Fruit fly (Drosophila melanogaster) whole organism, embryonic: ENCODE measurements around the gene CG12477.

ENCODE experiments used
- CG10543 ChIP-seq: fragments of 200-800 bp; sonication (Bioruptor generic); optimal IDR thresholded peaks from 3 replicates; lab custom pipeline; 2017; ENCODE audit warnings: missing biosample characterization, mild to moderate bottlenecking, missing genetic modification characterization, moderate library complexity
- CG12155 ChIP-seq: fragments of 200-800 bp; sonication (Bioruptor generic); optimal IDR thresholded peaks from 3 replicates; lab custom pipeline; 2016; ENCODE audit warnings: missing biosample characterization, missing genetic modification characterization
- CG12744 ChIP-seq: fragments of 200-800 bp; sonication (Bioruptor generic); optimal IDR thresholded peaks from 2 replicates; lab custom pipeline; 2016; ENCODE audit warnings: missing biosample characterization, missing genetic modification characterization
- CG14014 ChIP-seq: fragments of 200-800 bp; sonication (Bioruptor generic); IDR thresholded peaks from 2 replicates; pipeline ENCODE4 v1.3.6; 2022; ENCODE audit warnings: missing biosample characterization, missing genetic modification characterization
- CG1529 ChIP-seq: fragments of 200-800 bp; sonication (Bioruptor generic); optimal IDR thresholded peaks from 3 replicates; lab custom pipeline; 2018; ENCODE audit warnings: missing biosample characterization, missing genetic modification characterization
- CG15514 ChIP-seq: fragments of 200-800 bp; sonication (Bioruptor generic); optimal IDR thresholded peaks from 3 replicates; lab custom pipeline; 2017; ENCODE audit warnings: missing biosample characterization, missing genetic modification characterization, mild to moderate bottlenecking, moderate library complexity, missing genetic modification reagents
- CG17829 ChIP-seq: fragments of 200-800 bp; optimal IDR thresholded peaks from 2 replicates; lab custom pipeline; 2019; ENCODE audit warnings: missing biosample characterization, mild to moderate bottlenecking, missing genetic modification characterization, moderate library complexity
- CG1792 ChIP-seq: fragments of 200-800 bp; sonication (Bioruptor generic); optimal IDR thresholded peaks from 2 replicates; lab custom pipeline; 2016; ENCODE audit warnings: missing biosample characterization, missing genetic modification characterization
- CG2120 ChIP-seq: fragments of 200-800 bp; sonication (Bioruptor generic); optimal IDR thresholded peaks from 3 replicates; lab custom pipeline; 2016; ENCODE audit warnings: missing biosample characterization, missing genetic modification characterization
- CG31365 ChIP-seq: fragments of 200-800 bp; sonication (Bioruptor generic); optimal IDR thresholded peaks from 2 replicates; lab custom pipeline; 2018; ENCODE audit warnings: missing biosample characterization, mild to moderate bottlenecking, missing genetic modification characterization
- CG31441 ChIP-seq: fragments of 200-800 bp; sonication (Bioruptor generic); IDR thresholded peaks from 2 replicates; pipeline ENCODE4 v1.3.6; 2022; ENCODE audit warnings: missing biosample characterization, missing genetic modification characterization
- CG3163 ChIP-seq: fragments of 200-800 bp; sonication (Bioruptor generic); optimal IDR thresholded peaks from 3 replicates; lab custom pipeline; 2016; ENCODE audit warnings: missing biosample characterization, missing genetic modification characterization
- CG32772 ChIP-seq: fragments of 200-800 bp; sonication (Bioruptor generic); IDR thresholded peaks from 2 replicates; pipeline ENCODE4 v1.3.6; 2022; ENCODE audit warnings: missing biosample characterization, missing genetic modification characterization
- CG5953 ChIP-seq: fragments of 200-800 bp; sonication (Bioruptor generic); IDR thresholded peaks from 2 replicates; pipeline ENCODE4 v1.3.6; 2022; ENCODE audit warnings: missing biosample characterization, missing genetic modification characterization
- CG6689 ChIP-seq: fragments of 200-800 bp; sonication (Bioruptor generic); IDR thresholded peaks from 2 replicates; pipeline ENCODE4 v1.3.6; 2022; ENCODE audit warnings: missing biosample characterization, missing genetic modification characterization
- CG7271 ChIP-seq: fragments of 200-800 bp; sonication (Bioruptor generic); optimal IDR thresholded peaks from 2 replicates; lab custom pipeline; 2018; ENCODE audit warnings: missing biosample characterization, mild to moderate bottlenecking, missing genetic modification characterization, moderate library complexity
- CG8089 ChIP-seq: fragments of 200-800 bp; sonication (Bioruptor generic); optimal IDR thresholded peaks from 3 replicates; lab custom pipeline; 2016; ENCODE audit warnings: missing biosample characterization, missing genetic modification characterization
- CG8359 ChIP-seq: fragments of 200-800 bp; sonication (Bioruptor generic); optimal IDR thresholded peaks from 2 replicates; lab custom pipeline; 2017; ENCODE audit warnings: missing biosample characterization, mild to moderate bottlenecking, missing genetic modification characterization, borderline replicate concordance
- CG9437 ChIP-seq: fragments of 200-800 bp; sonication (Bioruptor generic); optimal IDR thresholded peaks from 2 replicates; lab custom pipeline; 2018; ENCODE audit warnings: missing biosample characterization, mild to moderate bottlenecking, missing genetic modification characterization
- D19A ChIP-seq: fragments of 200-800 bp; optimal IDR thresholded peaks from 3 replicates; lab custom pipeline; 2019; ENCODE audit warnings: missing biosample characterization, mild to moderate bottlenecking, missing genetic modification characterization, moderate library complexity
- Dbx ChIP-seq: fragments of 200-800 bp; sonication (Bioruptor generic); IDR thresholded peaks from 3 replicates; pipeline ENCODE4 v1.3.6; 2022; ENCODE audit warnings: missing biosample characterization, missing genetic modification characterization
- Deaf1 ChIP-seq: fragments of 200-800 bp; optimal IDR thresholded peaks from 3 replicates; lab custom pipeline; 2019; ENCODE audit warnings: missing biosample characterization, mild to moderate bottlenecking, missing genetic modification characterization, moderate library complexity
- Drgx ChIP-seq: fragments of 200-800 bp; sonication (Bioruptor generic); IDR thresholded peaks from 2 replicates; pipeline ENCODE4 v1.3.6; 2022; ENCODE audit warnings: missing biosample characterization, missing genetic modification characterization
- E2f2 ChIP-seq: fragments of 200-800 bp; sonication (Bioruptor generic); IDR thresholded peaks from 2 replicates; pipeline ENCODE4 v1.3.6; 2022; ENCODE audit warnings: missing biosample characterization, missing genetic modification characterization
- ERR ChIP-seq: fragments of 200-800 bp; sonication (Bioruptor generic); optimal IDR thresholded peaks from 2 replicates; lab custom pipeline; 2016; ENCODE audit warnings: missing biosample characterization, missing genetic modification characterization
- Fer1 ChIP-seq: fragments of 200-800 bp; sonication (Bioruptor generic); optimal IDR thresholded peaks from 2 replicates; lab custom pipeline; 2017; ENCODE audit warnings: missing biosample characterization, mild to moderate bottlenecking, missing genetic modification characterization
- GATAe ChIP-seq: fragments of 200-800 bp; sonication (Bioruptor generic); conservative IDR thresholded peaks from 2 replicates; pipeline ENCODE4 v1.3.6; 2022; ENCODE audit warnings: missing biosample characterization, missing genetic modification characterization
- HHEX ChIP-seq: fragments of 200-800 bp; sonication (Bioruptor generic); optimal IDR thresholded peaks from 3 replicates; lab custom pipeline; 2017; ENCODE audit warnings: missing biosample characterization, mild to moderate bottlenecking, missing genetic modification characterization, missing genetic modification reagents
- HLHmδ ChIP-seq: fragments of 200-800 bp; sonication (Bioruptor generic); optimal IDR thresholded peaks from 2 replicates; lab custom pipeline; 2018; ENCODE audit warnings: missing biosample characterization, mild to moderate bottlenecking, missing genetic modification characterization, moderate library complexity
- HmgD ChIP-seq: fragments of 200-800 bp; sonication (Bioruptor generic); optimal IDR thresholded peaks from 3 replicates; lab custom pipeline; 2016; ENCODE audit warnings: missing biosample characterization, missing genetic modification characterization
- Lhr ChIP-seq: fragments of 200-800 bp; sonication (Bioruptor generic); optimal IDR thresholded peaks from 3 replicates; lab custom pipeline; 2017; ENCODE audit warnings: mild to moderate bottlenecking, missing biosample characterization, missing genetic modification reagents, missing genetic modification characterization
- Nf-YA ChIP-seq: fragments of 200-800 bp; sonication (Bioruptor generic); IDR thresholded peaks from 2 replicates; pipeline ENCODE4 v1.3.6; 2022; ENCODE audit warnings: missing biosample characterization, missing genetic modification characterization
- Oaz ChIP-seq: fragments of 200-800 bp; sonication (Bioruptor generic); IDR thresholded peaks from 2 replicates; pipeline ENCODE4 v1.3.6; 2022; ENCODE audit warnings: missing biosample characterization, missing genetic modification characterization
- Oli ChIP-seq: fragments of 200-800 bp; sonication (Bioruptor generic); optimal IDR thresholded peaks from 2 replicates; lab custom pipeline; 2018; ENCODE audit warnings: missing biosample characterization, mild to moderate bottlenecking, missing genetic modification characterization, moderate library complexity
- Trl ChIP-seq, 3 experiments: fragments of >200 bp in 2 of 3; fragments of 200-800 bp in 1 of 3; sonication (Bioruptor generic) in 1 of 3; optimal IDR thresholded peaks; 2 replicates in 1 of 3; 3 replicates in 2 of 3; lab custom pipeline; 2016 to 2017; ENCODE audit warnings: missing biosample characterization in 1 of 3, missing genetic modification characterization in 1 of 3
- chm ChIP-seq: fragments of 200-800 bp; sonication (Bioruptor generic); IDR thresholded peaks from 2 replicates; pipeline ENCODE4 v1.3.6; 2022; ENCODE audit warnings: missing biosample characterization, missing genetic modification characterization
- dan ChIP-seq: fragments of 200-800 bp; sonication (Bioruptor generic); IDR thresholded peaks from 2 replicates; pipeline ENCODE4 v1.3.6; 2022; ENCODE audit warnings: missing biosample characterization, missing genetic modification characterization
- ftz-f1 ChIP-seq: fragments of 200-800 bp; sonication (Bioruptor generic); optimal IDR thresholded peaks from 2 replicates; lab custom pipeline; 2016; ENCODE audit warnings: missing biosample characterization, missing genetic modification characterization
- ham ChIP-seq: fragments of 200-800 bp; sonication (Bioruptor generic); IDR thresholded peaks from 2 replicates; pipeline ENCODE4 v1.3.6; 2022; ENCODE audit warnings: missing biosample characterization, missing genetic modification characterization
- lbe ChIP-seq: fragments of 200-800 bp; sonication (Bioruptor generic); optimal IDR thresholded peaks from 2 replicates; lab custom pipeline; 2016; ENCODE audit warnings: missing biosample characterization, mild to moderate bottlenecking, missing genetic modification characterization
- p53 ChIP-seq: fragments of 200-800 bp; sonication (Bioruptor generic); optimal IDR thresholded peaks from 2 replicates; lab custom pipeline; 2016; ENCODE audit warnings: missing biosample characterization, missing genetic modification characterization
- pho ChIP-seq: fragments of 200-800 bp; sonication (Bioruptor generic); optimal IDR thresholded peaks from 2 replicates; lab custom pipeline; 2016; ENCODE audit warnings: missing biosample characterization, missing genetic modification characterization
- ranshi ChIP-seq: fragments of 200-800 bp; sonication (Bioruptor generic); IDR thresholded peaks from 2 replicates; pipeline ENCODE4 v1.3.6; 2022; ENCODE audit warnings: missing biosample characterization, missing genetic modification characterization
- schlank ChIP-seq: fragments of 200-800 bp; sonication (Bioruptor generic); optimal IDR thresholded peaks from 2 replicates; lab custom pipeline; 2018; ENCODE audit warnings: missing biosample characterization, mild to moderate bottlenecking, missing genetic modification characterization
- shn ChIP-seq: fragments of 200-800 bp; sonication (Bioruptor generic); optimal IDR thresholded peaks from 3 replicates; lab custom pipeline; 2016; ENCODE audit warnings: missing biosample characterization, missing genetic modification characterization
- sqz ChIP-seq: fragments of 200-800 bp; sonication (Bioruptor generic); optimal IDR thresholded peaks from 3 replicates; lab custom pipeline; 2018; ENCODE audit warnings: missing biosample characterization, mild to moderate bottlenecking, missing genetic modification characterization
- stc ChIP-seq: fragments of 200-800 bp; sonication (Bioruptor generic); IDR thresholded peaks from 2 replicates; pipeline ENCODE4 v1.3.6; 2022; ENCODE audit warnings: missing biosample characterization, missing genetic modification characterization
- twi ChIP-seq: fragments of 200-800 bp; optimal IDR thresholded peaks from 2 replicates; lab custom pipeline; 2019; ENCODE audit warnings: missing biosample characterization, mild to moderate bottlenecking, missing genetic modification characterization, moderate library complexity
- tx ChIP-seq: fragments of 200-800 bp; sonication (Bioruptor generic); optimal IDR thresholded peaks from 2 replicates; lab custom pipeline; 2016; ENCODE audit warnings: missing biosample characterization, missing genetic modification characterization
- vvl ChIP-seq: fragments of 200-800 bp; sonication (Bioruptor generic); IDR thresholded peaks from 2 replicates; pipeline ENCODE4 v1.3.6; 2022; ENCODE audit warnings: missing biosample characterization, missing genetic modification characterization

CG12477 gene

dm6 chr3L:18758894-18759569 lies 36.0 kb upstream of the CG12477 start (continued):
- TF ChIP-seq lbe (GFP tag; lab: Kevin White, UChicago), result no peak
- TF ChIP-seq ranshi, result 0 out of 2 replicates have a peak, but pooled peaks have one; percentile 3
- TF ChIP-seq Lhr (GFP tag; lab: Kevin White, UChicago), result no peak
- no peak for TF ChIP-seq CG8359 (GFP tag; lab: Kevin White, UChicago)
- no peak for TF ChIP-seq CG9437 (GFP tag; lab: Kevin White, UChicago)
- peak; percentile 55 for TF ChIP-seq CG3163 (GFP tag; lab: Kevin White, UChicago)
- TF ChIP-seq GATAe (GFP tag; lab: Robert Waterston, UW), result 0 out of 2 replicates have a peak, but pooled peaks have one; percentile 12
- no peak for TF ChIP-seq CG1529
- 0 out of 2 replicates have a peak, but pooled peaks have one; percentile 13 for TF ChIP-seq CG6689 (GFP tag; lab: Robert Waterston, UW)
- no peak for TF ChIP-seq dan (GFP tag; lab: Robert Waterston, UW)
- TF ChIP-seq schlank, result no peak
- no peak for TF ChIP-seq CG15514
- TF ChIP-seq CG7271 (tag; lab: Kevin White, UChicago), result no peak
- no peak for TF ChIP-seq Oaz (GFP tag; lab: Robert Waterston, UW)
- peak; percentile 61 for TF ChIP-seq sqz (GFP tag; lab: Kevin White, UChicago)
- peak; percentile 12 for TF ChIP-seq pho (GFP tag; lab: Kevin White, UChicago)
- TF ChIP-seq CG31365 (tag; lab: Kevin White, UChicago), result peak; percentile 52
- TF ChIP-seq CG12155, result peak; percentile 70
- no peak for TF ChIP-seq ham
- TF ChIP-seq HHEX (GFP tag; lab: Kevin White, UChicago), result no peak
- TF ChIP-seq p53 (GFP tag; lab: Kevin White, UChicago), result no peak
- TF ChIP-seq Fer1 (GFP tag; lab: Kevin White, UChicago), result peak; percentile 66
- TF ChIP-seq Oli (tag; lab: Kevin White, UChicago), result no peak
- TF ChIP-seq HLHmδ (GFP tag; lab: Kevin White, UChicago), result peak; percentile 40
- peak; percentile 32 for TF ChIP-seq HmgD (GFP tag; lab: Kevin White, UChicago)
- TF ChIP-seq stc, result no peak
- peak; percentile 67; the same call in 1 of the 2 replicates for TF ChIP-seq vvl
- TF ChIP-seq CG8089 (GFP tag; lab: Kevin White, UChicago), result no peak
- TF ChIP-seq CG2120, result no peak
- peak; percentile 48 for TF ChIP-seq ERR (GFP tag; lab: Kevin White, UChicago)
- TF ChIP-seq chm (GFP tag; lab: Robert Waterston, UW), result peak; percentile 59; the same call in 1 of the 2 replicates
- TF ChIP-seq D19A (tag; lab: Kevin White, UChicago), result no peak
- TF ChIP-seq Dbx (GFP tag; lab: Robert Waterston, UW), result no peak
- TF ChIP-seq Nf-YA, result no peak
- peak; percentile 100 for TF ChIP-seq ftz-f1 (GFP tag; lab: Kevin White, UChicago)
- 0 out of 2 replicates have a peak, but pooled peaks have one; percentile 14 for TF ChIP-seq CG32772 (GFP tag; lab: Robert Waterston, UW)
- TF ChIP-seq CG1792 (GFP tag; lab: Kevin White, UChicago), result no peak
- TF ChIP-seq Trl (optimal IDR thresholded peaks at IDR 0.05; lab: Kevin White, UChicago), result peak; percentile 58 to 82
- TF ChIP-seq Trl (GFP tag; optimal IDR thresholded peaks at IDR 0.05; lab: Kevin White, UChicago), result no peak
- no peak for TF ChIP-seq CG31441
- TF ChIP-seq CG17829 (tag; lab: Kevin White, UChicago), result no peak
- no peak for TF ChIP-seq shn (GFP tag; lab: Kevin White, UChicago)
- peak; percentile 24; the same call in 1 of the 2 replicates for TF ChIP-seq E2f2 (GFP tag; lab: Robert Waterston, UW)
- no peak for TF ChIP-seq tx (GFP tag; lab: Kevin White, UChicago)
- peak; percentile 20 for TF ChIP-seq twi (tag; lab: Kevin White, UChicago)
- peak; percentile 69 for TF ChIP-seq Drgx
- peak; percentile 76 for TF ChIP-seq CG10543 (GFP tag; lab: Kevin White, UChicago)
- peak; percentile 95 for TF ChIP-seq Deaf1 (tag; lab: Kevin White, UChicago)
- TF ChIP-seq CG12744 (GFP tag; lab: Kevin White, UChicago), result no peak
- no peak for TF ChIP-seq CG5953
- TF ChIP-seq CG14014 (GFP tag; lab: Robert Waterston, UW), result peak; percentile 24; the same call in 1 of the 2 replicates
